Worm (Caenorhabditis elegans) whole organism, L2 larva: ENCODE results near the gene fshr-1.

Experiments
- C34F6.9 ChIP-seq: fragments of 150-350 bp; optimal IDR thresholded peaks from 2 replicates; lab custom pipeline; 2014; ENCODE audit warnings: missing biosample characterization, missing genetic modification characterization
- F13H6.1 ChIP-seq: sonication (generic microtip); optimal IDR thresholded peaks from 2 replicates; lab custom pipeline; 2016; ENCODE audit warnings: missing genetic modification characterization, missing compliant biosample characterization
- R02D3.7 ChIP-seq: fragments of 150-350 bp; optimal IDR thresholded peaks from 2 replicates; lab custom pipeline; 2014; ENCODE audit warnings: missing biosample characterization, missing genetic modification characterization
- Y55F3AM.14 ChIP-seq: fragments of 200-800 bp; sonication (Bioruptor generic); optimal IDR thresholded peaks from 2 replicates; lab custom pipeline; 2018; ENCODE audit warnings: mild to moderate bottlenecking, missing genetic modification characterization, missing compliant biosample characterization
- ZK546.5 ChIP-seq: sonication (generic microtip); optimal IDR thresholded peaks from 2 replicates; lab custom pipeline; 2017; ENCODE audit warnings: missing biosample characterization, missing genetic modification characterization
- alr-1 ChIP-seq: fragments of 150-350 bp; optimal IDR thresholded peaks from 2 replicates; lab custom pipeline; 2014; ENCODE audit warnings: missing biosample characterization, missing genetic modification characterization
- aly-2 ChIP-seq: fragments of 150-350 bp; optimal IDR thresholded peaks from 2 replicates; lab custom pipeline; 2014; ENCODE audit warnings: missing biosample characterization, missing genetic modification characterization
- ama-1 ChIP-seq: fragments of 150-350 bp; optimal IDR thresholded peaks from 2 replicates; lab custom pipeline; 2018; ENCODE audit warnings: inconsistent platforms
- blmp-1 ChIP-seq: sonication (generic microtip); optimal IDR thresholded peaks from 2 replicates; lab custom pipeline; 2017; ENCODE audit warnings: missing genetic modification characterization, mild to moderate bottlenecking, missing compliant biosample characterization, antibody characterized with exemption, moderate library complexity; ENCODE audit not compliant: insufficient read depth
- ceh-16 ChIP-seq: fragments of 150-350 bp; optimal IDR thresholded peaks from 2 replicates; lab custom pipeline; 2014; ENCODE audit warnings: missing biosample characterization, missing genetic modification characterization
- ceh-82 ChIP-seq: fragments of 150-350 bp; optimal IDR thresholded peaks from 2 replicates; lab custom pipeline; 2014; ENCODE audit warnings: missing biosample characterization, missing genetic modification characterization
- crh-2 ChIP-seq: sonication (generic microtip); optimal IDR thresholded peaks from 2 replicates; lab custom pipeline; 2017; ENCODE audit warnings: missing biosample characterization, missing genetic modification characterization
- dmd-4 ChIP-seq: sonication (generic microtip); optimal IDR thresholded peaks from 2 replicates; lab custom pipeline; 2017; ENCODE audit warnings: missing biosample characterization, missing genetic modification characterization
- elt-1 ChIP-seq: fragments of 150-350 bp; optimal IDR thresholded peaks from 2 replicates; lab custom pipeline; 2014; ENCODE audit warnings: missing biosample characterization, missing genetic modification characterization
- fos-1 ChIP-seq: fragments of 150-350 bp; optimal IDR thresholded peaks from 2 replicates; lab custom pipeline; 2014; ENCODE audit warnings: missing biosample characterization, missing genetic modification characterization
- gmeb-1 ChIP-seq: fragments of 150-350 bp; optimal IDR thresholded peaks from 2 replicates; lab custom pipeline; 2014; ENCODE audit warnings: missing biosample characterization, missing genetic modification characterization
- lin-11 ChIP-seq: fragments of 150-350 bp; sonication (generic microtip); optimal IDR thresholded peaks from 2 replicates; lab custom pipeline; 2014; ENCODE audit warnings: missing biosample characterization, missing genetic modification characterization, inconsistent platforms, mixed read lengths
- lin-39 ChIP-seq: fragments of 150-350 bp; optimal IDR thresholded peaks from 2 replicates; lab custom pipeline; 2014; ENCODE audit warnings: missing biosample characterization, missing genetic modification reagents, missing genetic modification characterization
- lsy-2 ChIP-seq, 2 experiments: fragments of 150-350 bp in 1 of 2; sonication (generic microtip) in 1 of 2; optimal IDR thresholded peaks; 2 replicates each; lab custom pipeline; 2014 to 2017; ENCODE audit warnings: missing biosample characterization in 2 of 2, missing genetic modification characterization in 2 of 2
- mab-5 ChIP-seq: fragments of 150-350 bp; optimal IDR thresholded peaks from 2 replicates; lab custom pipeline; 2014; ENCODE audit warnings: missing biosample characterization, missing genetic modification characterization
- mdl-1 ChIP-seq, 2 experiments: fragments of 150-350 bp in 1 of 2; sonication (generic microtip) in 1 of 2; optimal IDR thresholded peaks; 2 replicates each; lab custom pipeline; 2017; ENCODE audit warnings: missing biosample characterization in 2 of 2, missing genetic modification characterization in 2 of 2
- nhr-11 ChIP-seq: fragments of 150-350 bp; optimal IDR thresholded peaks from 2 replicates; lab custom pipeline; 2014; ENCODE audit warnings: missing biosample characterization, missing genetic modification characterization
- nhr-12 ChIP-seq: fragments of 150-350 bp; optimal IDR thresholded peaks from 2 replicates; lab custom pipeline; 2014; ENCODE audit warnings: missing biosample characterization, missing genetic modification characterization
- nhr-129 ChIP-seq: fragments of 150-350 bp; optimal IDR thresholded peaks from 2 replicates; lab custom pipeline; 2014; ENCODE audit warnings: missing biosample characterization, missing genetic modification characterization
- nhr-237 ChIP-seq: fragments of 150-350 bp; optimal IDR thresholded peaks from 2 replicates; lab custom pipeline; 2014; ENCODE audit warnings: missing biosample characterization, missing genetic modification characterization
- nhr-25 ChIP-seq: fragments of 150-350 bp; sonication (generic microtip); optimal IDR thresholded peaks from 3 replicates; lab custom pipeline; 2014; ENCODE audit warnings: missing biosample characterization, missing genetic modification characterization
- nhr-6 ChIP-seq: fragments of 150-350 bp; optimal IDR thresholded peaks from 2 replicates; lab custom pipeline; 2014; ENCODE audit warnings: missing biosample characterization, missing genetic modification characterization
- nhr-77 ChIP-seq: fragments of 150-350 bp; optimal IDR thresholded peaks from 2 replicates; lab custom pipeline; 2014; ENCODE audit warnings: missing biosample characterization, missing genetic modification characterization
- peb-1 ChIP-seq: fragments of 150-350 bp; optimal IDR thresholded peaks from 2 replicates; lab custom pipeline; 2014; ENCODE audit warnings: missing biosample characterization, missing genetic modification characterization
- sem-4 ChIP-seq: fragments of 150-350 bp; optimal IDR thresholded peaks from 2 replicates; lab custom pipeline; 2014; ENCODE audit warnings: missing biosample characterization, missing genetic modification reagents, missing genetic modification characterization
- sma-9 ChIP-seq, 2 experiments: fragments of 150-350 bp in 1 of 2; sonication (generic microtip) in 1 of 2; optimal IDR thresholded peaks; 2 replicates each; lab custom pipeline; 2014 to 2016; ENCODE audit warnings: missing genetic modification characterization in 2 of 2, mild to moderate bottlenecking in 1 of 2, missing biosample characterization in 1 of 2, missing compliant biosample characterization in 1 of 2, missing genetic modification reagents in 1 of 2, moderate library complexity in 1 of 2
- snpc-4 ChIP-seq: fragments of 150-350 bp; optimal IDR thresholded peaks from 2 replicates; lab custom pipeline; 2014; ENCODE audit warnings: missing biosample characterization, missing genetic modification characterization
- unc-39 ChIP-seq: fragments of 150-350 bp; optimal IDR thresholded peaks from 2 replicates; lab custom pipeline; 2014; ENCODE audit warnings: missing biosample characterization, missing genetic modification characterization
- unc-55 ChIP-seq: fragments of 150-350 bp; sonication (generic microtip); optimal IDR thresholded peaks from 3 replicates; lab custom pipeline; 2014; ENCODE audit warnings: missing biosample characterization, missing genetic modification reagents, missing genetic modification characterization
- unc-62 ChIP-seq: fragments of 150-350 bp; optimal IDR thresholded peaks from 2 replicates; lab custom pipeline; 2014; ENCODE audit warnings: missing biosample characterization, missing genetic modification reagents, missing genetic modification characterization
- zag-1 ChIP-seq: fragments of 150-350 bp; optimal IDR thresholded peaks from 2 replicates; lab custom pipeline; 2014; ENCODE audit warnings: missing biosample characterization, missing genetic modification characterization
- ztf-11 ChIP-seq: sonication (generic microtip); optimal IDR thresholded peaks from 2 replicates; lab custom pipeline; 2017; ENCODE audit warnings: missing biosample characterization, missing genetic modification characterization
- ztf-4 ChIP-seq: fragments of 150-350 bp; optimal IDR thresholded peaks from 2 replicates; lab custom pipeline; 2014; ENCODE audit warnings: missing biosample characterization, missing genetic modification characterization

Gene fshr-1

ce11 chrV:9889629-9890028 is at the start of gene fshr-1:
Gene fshr-1, plus strand, starts transcription at chrV:9889837.
- TF ChIP-seq unc-62 (no peak), fos-1 (tag; lab: Kevin White, UChicago) (peak; percentile 57), nhr-77 (tag; lab: Kevin White, UChicago) (no peak), crh-2 (peak; percentile 30), dmd-4 (no peak), ama-1 (no peak)

DNA sequence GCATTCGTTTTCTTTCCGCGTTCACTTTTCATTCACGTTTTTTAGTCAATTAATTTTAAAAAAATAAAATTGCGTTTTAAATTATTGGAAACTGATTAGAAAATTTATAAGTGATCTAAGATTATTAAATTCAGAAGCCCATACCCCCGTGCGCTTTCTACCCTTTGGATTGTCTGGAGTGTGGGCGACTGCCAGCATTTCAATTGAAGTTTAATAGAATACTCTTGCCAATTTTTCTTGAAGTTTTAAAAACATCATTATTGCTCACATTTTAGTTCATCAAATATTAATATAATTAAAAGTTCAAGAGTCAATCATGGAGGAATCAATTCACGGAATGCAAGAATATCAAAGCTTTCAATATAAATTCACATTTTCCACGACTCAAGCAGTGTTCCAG is 48.3 kb upstream of the fshr-1 start, which contains the start of gene sru-36:
sru-36 (plus strand) TSS at position 301 of the 400 bp plus-strand sequence.
- TF ChIP-seq unc-62 (no peak), ZK546.5 (tag; lab: Kevin White, UChicago) (no peak), lin-39 (tag; lab: Kevin White, UChicago) (no peak), nhr-237 (tag; lab: Kevin White, UChicago) (no peak), gmeb-1 (tag; lab: Kevin White, UChicago) (no peak), ceh-82 (tag; lab: Kevin White, UChicago) (no peak), unc-55 (GFP tag; lab: Kevin White, UChicago) (no peak), aly-2 (tag; lab: Kevin White, UChicago) (no peak), dmd-4 (no peak), peb-1 (tag; lab: Kevin White, UChicago) (no peak), C34F6.9 (tag; lab: Kevin White, UChicago) (no peak), lsy-2 (tag; optimal IDR thresholded peaks at IDR 0.05; lab: Kevin White, UChicago) (no peak), nhr-25 (no peak)

- no peak for TF ChIP-seq crh-2
- TF ChIP-seq ceh-82 (tag; lab: Kevin White, UChicago), result no peak
- TF ChIP-seq nhr-11 (tag; lab: Kevin White, UChicago), result no peak
- TF ChIP-seq blmp-1 (tag; lab: Kevin White, UChicago), result no peak
- no peak for TF ChIP-seq alr-1
- no peak for TF ChIP-seq zag-1 (tag; lab: Kevin White, UChicago)
Observed at ce11 chrV:9843376-9843916, 46.2 kb upstream of the fshr-1 start, which contains the start of gene sru-8. Gene sru-8, plus strand, starts transcription at chrV:9843866.

- TF ChIP-seq blmp-1 (tag; lab: Kevin White, UChicago) (no peak), nhr-11 (tag; lab: Kevin White, UChicago) (no peak), sem-4 (tag; lab: Kevin White, UChicago) (no peak), ceh-16 (tag; lab: Kevin White, UChicago) (no peak)
Observed at ce11 chrV:9848576-9848975, 41.1 kb upstream of the fshr-1 start.

DNA sequence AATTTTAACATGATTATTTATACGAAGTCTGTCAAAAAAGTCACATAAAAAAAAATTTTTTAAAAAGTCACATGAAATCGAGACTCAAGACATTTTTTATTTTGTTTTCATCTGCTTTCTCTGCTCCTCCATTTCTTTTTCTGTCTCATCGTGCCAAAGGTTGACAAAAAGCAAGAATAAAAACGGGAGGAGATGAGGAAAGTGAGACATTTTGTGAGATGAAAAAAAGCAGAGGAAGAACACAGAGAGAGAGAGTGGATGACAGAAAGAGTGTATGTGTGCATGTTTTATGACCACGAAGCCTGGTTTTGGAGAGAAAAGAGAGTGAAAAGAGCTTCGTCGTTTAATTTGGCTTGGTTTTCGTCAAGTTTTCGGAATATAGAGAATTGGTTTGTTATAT is 35.8 kb upstream of the fshr-1 start:
- TF ChIP-seq C34F6.9 (tag; lab: Kevin White, UChicago), result peak; percentile 55
- peak; percentile 5 for TF ChIP-seq nhr-129 (tag; lab: Kevin White, UChicago)
- no peak for TF ChIP-seq F13H6.1
- peak; percentile 47 for TF ChIP-seq unc-55 (GFP tag; lab: Kevin White, UChicago)
- TF ChIP-seq blmp-1 (tag; lab: Kevin White, UChicago), result no peak

- TF ChIP-seq mdl-1 (tag; optimal IDR thresholded peaks at IDR 0.05; lab: Kevin White, UChicago), result no peak
- TF ChIP-seq F13H6.1, result peak; percentile 32
- no peak for TF ChIP-seq ceh-16 (tag; lab: Kevin White, UChicago)
- TF ChIP-seq sem-4 (tag; lab: Kevin White, UChicago), result no peak
- TF ChIP-seq unc-55 (GFP tag; lab: Kevin White, UChicago), result peak; percentile 37
- TF ChIP-seq elt-1 (tag; lab: Kevin White, UChicago), result no peak
- no peak for TF ChIP-seq nhr-12 (tag; lab: Kevin White, UChicago)
- TF ChIP-seq lin-11 (tag; lab: Kevin White, UChicago), result no peak
- TF ChIP-seq Y55F3AM.14 (GFP tag; lab: Kevin White, UChicago), result no peak
- no peak for TF ChIP-seq dmd-4
- TF ChIP-seq sma-9 (GFP tag; optimal IDR thresholded peaks at IDR 0.05; lab: Kevin White, UChicago), result no peak
- no peak for TF ChIP-seq sma-9 (tag; optimal IDR thresholded peaks at IDR 0.05; lab: Kevin White, UChicago)
- no peak for TF ChIP-seq aly-2 (tag; lab: Kevin White, UChicago)
- no peak for TF ChIP-seq blmp-1 (tag; lab: Kevin White, UChicago)
- no peak for TF ChIP-seq nhr-6
- no peak for TF ChIP-seq snpc-4 (tag; lab: Kevin White, UChicago)
- TF ChIP-seq lsy-2 (tag; optimal IDR thresholded peaks at IDR 0.05; lab: Kevin White, UChicago), result peak in 1 of 2 experiments; percentile 24
- no peak for TF ChIP-seq unc-62
- no peak for TF ChIP-seq ztf-4 (tag; lab: Kevin White, UChicago)
- TF ChIP-seq unc-39, result no peak
- TF ChIP-seq nhr-77 (tag; lab: Kevin White, UChicago), result no peak
- no peak for TF ChIP-seq R02D3.7 (tag; lab: Kevin White, UChicago)
- no peak for TF ChIP-seq ztf-11
- TF ChIP-seq nhr-237 (tag; lab: Kevin White, UChicago), result no peak
- TF ChIP-seq mab-5 (tag; lab: Kevin White, UChicago), result no peak
- no peak for TF ChIP-seq ZK546.5 (tag; lab: Kevin White, UChicago)
- peak; percentile 28 for TF ChIP-seq nhr-25
- no peak for TF ChIP-seq alr-1
Observed at ce11 chrV:9855920-9856852, 33.5 kb upstream of the fshr-1 start.
